Worm (Caenorhabditis elegans): ENCODE measurements around the gene svop-1.

The svop-1 gene

ce11 chrIII:8845114-8845513 lies 40.2 kb downstream of the svop-1 start, which contains the start of gene F44E2.6:
Gene F44E2.6, minus strand, starts transcription at chrIII:8845214.
- TF ChIP-seq skn-1 (tag; optimal IDR thresholded peaks at IDR 0.05): no peak
- TF ChIP-seq egl-27 (tag; optimal IDR thresholded peaks at IDR 0.05): no peak
- TF ChIP-seq nhr-237 (tag; optimal IDR thresholded peaks at IDR 0.05): no peak
- TF ChIP-seq elt-3 (tag; optimal IDR thresholded peaks at IDR 0.05): no peak
- TF ChIP-seq nhr-43 (tag; optimal IDR thresholded peaks at IDR 0.05; ENCODE audit: poor library complexity, severe bottlenecking): no peak
- no peak for TF ChIP-seq nhr-67 (tag; optimal IDR thresholded peaks at IDR 0.05)
- no peak for TF ChIP-seq unc-39 (tag; optimal IDR thresholded peaks at IDR 0.05)
- no peak for TF ChIP-seq ceh-9 (tag; optimal IDR thresholded peaks at IDR 0.05)

- no peak for TF ChIP-seq fkh-10 (GFP tag; optimal IDR thresholded peaks at IDR 0.05)
- peak; percentile 57 for TF ChIP-seq nhr-23 (tag; optimal IDR thresholded peaks at IDR 0.05)
These were observed 41.2 kb downstream of the svop-1 start for ce11 chrIII:8844137-8844536.

- TF ChIP-seq lin-39 (tag; optimal IDR thresholded peaks at IDR 0.05): no peak
- no peak for TF ChIP-seq mml-1 (tag; optimal IDR thresholded peaks at IDR 0.05)
- no peak for TF ChIP-seq zag-1 (tag; optimal IDR thresholded peaks at IDR 0.05)
- TF ChIP-seq nhr-23 (tag; optimal IDR thresholded peaks at IDR 0.05): peak; percentile 56
- peak; percentile 14 for TF ChIP-seq nhr-25 (tag; optimal IDR thresholded peaks at IDR 0.05)
These were observed 45.5 kb downstream of the svop-1 start for ce11 chrIII:8839813-8840212.

ce11 chrIII:8838075-8838474 lies 47.2 kb downstream of the svop-1 start, which contains the start of gene F44E2.4:
Gene F44E2.4, minus strand, starts transcription at chrIII:8838424.
- peak; percentile 77 for TF ChIP-seq elt-1 (tag; optimal IDR thresholded peaks at IDR 0.05)
- TF ChIP-seq ztf-11 (tag; optimal IDR thresholded peaks at IDR 0.05): no peak
